Worm (Caenorhabditis elegans) whole organism, early embryonic: ENCODE data around the gene F10A3.11.

ENCODE experiments used
- B0310.2 ChIP-seq: sonication (generic microtip); optimal IDR thresholded peaks from 2 replicates; lab custom pipeline; 2016; ENCODE audit warnings: mild to moderate bottlenecking, missing genetic modification characterization, missing compliant biosample characterization
- aly-1 ChIP-seq: sonication (generic microtip); optimal IDR thresholded peaks from 2 replicates; lab custom pipeline; 2016; ENCODE audit warnings: missing genetic modification characterization, missing compliant biosample characterization
- ama-1 ChIP-seq: fragments of 150-350 bp; optimal IDR thresholded peaks from 2 replicates; lab custom pipeline; 2014
- ceh-13 ChIP-seq: fragments of 200-800 bp; sonication (Bioruptor generic); optimal IDR thresholded peaks from 2 replicates; lab custom pipeline; 2018; ENCODE audit warnings: mild to moderate bottlenecking, missing genetic modification characterization, missing compliant biosample characterization
- ceh-36 ChIP-seq: sonication (generic microtip); optimal IDR thresholded peaks from 2 replicates; lab custom pipeline; 2016; ENCODE audit warnings: missing genetic modification characterization, inconsistent platforms, missing compliant biosample characterization
- ets-7 ChIP-seq: sonication (generic microtip); optimal IDR thresholded peaks from 2 replicates; lab custom pipeline; 2016; ENCODE audit warnings: missing genotype, missing genetic modification characterization, missing compliant biosample characterization
- flt-1 ChIP-seq: fragments of 200-800 bp; sonication (Bioruptor generic); IDR thresholded peaks from 2 replicates; pipeline ENCODE4 v1.3.6; 2022; ENCODE audit warnings: missing genetic modification characterization, missing compliant biosample characterization
- hnd-1 ChIP-seq: sonication (generic microtip); optimal IDR thresholded peaks from 2 replicates; lab custom pipeline; 2016; ENCODE audit warnings: missing genetic modification characterization, missing compliant biosample characterization
- tra-4 ChIP-seq: sonication (generic microtip); optimal IDR thresholded peaks from 2 replicates; lab custom pipeline; 2017; ENCODE audit warnings: missing genetic modification characterization, missing compliant biosample characterization

DNA sequence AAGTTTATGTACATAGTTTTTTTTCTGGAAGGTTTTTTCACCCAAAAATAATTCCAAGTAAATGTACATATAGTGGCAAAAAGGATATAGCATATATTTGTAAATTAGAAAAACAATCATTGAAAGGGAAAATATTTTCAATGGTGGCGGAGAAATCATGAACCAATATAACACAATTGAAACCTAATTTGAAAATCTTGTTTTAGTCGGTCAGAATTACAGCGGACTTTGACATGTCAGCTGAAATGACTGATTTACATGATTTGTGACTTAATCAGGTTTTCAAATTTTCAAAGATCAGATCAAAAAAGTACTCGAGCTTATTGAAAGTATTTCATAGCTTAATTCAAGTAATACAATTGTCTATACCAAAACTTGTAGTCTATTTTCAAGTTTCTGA, 9.2 kb downstream of the F10A3.11 start, which contains the start of gene K05D4.9:
- TF ChIP-seq ets-7 (tag; lab: Kevin White, UChicago): no peak
- TF ChIP-seq ama-1 (lab: Kevin White, UChicago): no peak
- no peak for TF ChIP-seq ceh-13 (GFP tag; lab: Kevin White, UChicago)
- no peak for TF ChIP-seq tra-4 (tag; lab: Kevin White, UChicago)
- TF ChIP-seq B0310.2: no peak
- no peak for TF ChIP-seq ceh-36
- TF ChIP-seq flt-1 (GFP tag; lab: Robert Waterston, UW): no peak
- TF ChIP-seq hnd-1 (tag; lab: Kevin White, UChicago): no peak
- TF ChIP-seq aly-1 (tag; lab: Kevin White, UChicago): no peak
